Fruit fly (Drosophila melanogaster): Measurements from ENCODE around the gene CG8541.

dm6 chr3L:7432811-7433324, 38.5 kb upstream of the CG8541 start:
- TF ChIP-seq cic (GFP tag; optimal IDR thresholded peaks at IDR 0.05) = no peak
- TF ChIP-seq bab1 (GFP tag; optimal IDR thresholded peaks at IDR 0.05) = no peak
- TF ChIP-seq Hr96 (GFP tag; optimal IDR thresholded peaks at IDR 0.05) = no peak
- TF ChIP-seq CG5204 (GFP tag; optimal IDR thresholded peaks at IDR 0.05) = no peak
- TF ChIP-seq CG14711 (tag; optimal IDR thresholded peaks at IDR 0.05) = no peak
